Fruit fly (Drosophila melanogaster) whole organism, prepupa: Measurements from ENCODE around the gene CG32554.

ENCODE experiments used
- CG15336 ChIP-seq: fragments of 200-800 bp; sonication (Bioruptor generic); IDR thresholded peaks from 2 replicates; pipeline ENCODE4 v1.3.6; 2022; ENCODE audit warnings: missing biosample characterization, missing genetic modification characterization
- CG31627 ChIP-seq: fragments of 200-800 bp; sonication (Bioruptor generic); optimal IDR thresholded peaks from 3 replicates; lab custom pipeline; 2016; ENCODE audit warnings: missing biosample characterization, missing genetic modification characterization
- Gug ChIP-seq: fragments of 200-800 bp; sonication (Bioruptor generic); IDR thresholded peaks from 2 replicates; pipeline ENCODE4 v1.3.6; 2022; ENCODE audit warnings: missing biosample characterization, missing genetic modification characterization
- Hr4 ChIP-seq: fragments of 200-800 bp; sonication (Bioruptor generic); optimal IDR thresholded peaks from 3 replicates; lab custom pipeline; 2016; ENCODE audit warnings: missing biosample characterization, missing genetic modification characterization
- Met ChIP-seq: fragments of 200-800 bp; sonication (Bioruptor generic); optimal IDR thresholded peaks from 3 replicates; lab custom pipeline; 2016; ENCODE audit warnings: missing biosample characterization, missing genetic modification characterization
- Sox102F ChIP-seq: fragments of 200-800 bp; sonication (Bioruptor generic); optimal IDR thresholded peaks from 2 replicates; lab custom pipeline; 2016; ENCODE audit warnings: missing biosample characterization, mild to moderate bottlenecking, missing genetic modification characterization

- TF ChIP-seq Hr4 (no peak), Met (GFP tag; lab: Kevin White, UChicago) (no peak), Gug (GFP tag; lab: Robert Waterston, UW) (no peak), CG15336 (GFP tag; lab: Robert Waterston, UW) (no peak), Sox102F (GFP tag; lab: Kevin White, UChicago) (no peak), CG31627 (GFP tag; lab: Kevin White, UChicago) (no peak)
These were observed 32.8 kb upstream of the CG32554 start for dm6 chrX:17885295-17885694.
